Fruit fly (Drosophila melanogaster): ENCODE measurements around the gene CG13795.

Gene CG13795

DNA sequence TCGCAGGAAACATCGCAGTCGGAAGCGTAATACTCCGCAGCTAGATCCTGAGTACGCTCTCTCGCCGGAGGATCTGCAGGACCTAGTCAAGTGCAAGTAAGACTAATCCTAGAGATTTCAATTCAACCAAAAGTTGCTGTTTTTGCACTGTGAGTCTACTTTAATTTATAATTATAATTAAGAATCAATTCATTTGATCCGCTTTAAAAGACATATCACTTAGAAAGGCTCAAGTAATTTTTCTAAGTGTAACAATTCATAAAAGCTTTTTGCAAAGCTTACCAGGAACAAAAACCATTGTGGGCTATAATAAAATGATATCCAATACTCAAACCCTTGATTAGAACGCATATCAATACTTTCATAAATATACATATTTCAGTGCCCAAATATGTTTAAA, 30.7 kb upstream of the CG13795 start (continued):
- TF ChIP-seq tll (GFP tag; optimal IDR thresholded peaks at IDR 0.05), result no peak
- TF ChIP-seq trh (GFP tag; optimal IDR thresholded peaks at IDR 0.05), result no peak
- TF ChIP-seq CG5953 (GFP tag; IDR thresholded peaks at IDR 0.05), result 0 out of 2 replicates have a peak, but pooled peaks have one; percentile 16
- no peak for TF ChIP-seq CG1233 (GFP tag; optimal IDR thresholded peaks at IDR 0.05)
- no peak for TF ChIP-seq HLH4C (GFP tag; IDR thresholded peaks at IDR 0.05; ENCODE audit: partially characterized antibody)
- peak; percentile 50 for TF ChIP-seq gem (tag; optimal IDR thresholded peaks at IDR 0.05)
- TF ChIP-seq sens-2 (GFP tag; IDR thresholded peaks at IDR 0.05), result no peak
- TF ChIP-seq ATbp (GFP tag; optimal IDR thresholded peaks at IDR 0.05), result no peak
- TF ChIP-seq Dll (GFP tag; IDR thresholded peaks at IDR 0.05; ENCODE audit: partially characterized antibody), result no peak
- TF ChIP-seq CG13123 (GFP tag; optimal IDR thresholded peaks at IDR 0.05), result no peak
- TF ChIP-seq Lhr (GFP tag; optimal IDR thresholded peaks at IDR 0.05), result no peak
- TF ChIP-seq toy (GFP tag; IDR thresholded peaks at IDR 0.05), result no peak
- TF ChIP-seq CG7372 (GFP tag; IDR thresholded peaks at IDR 0.05), result no peak
- peak; percentile 34 for TF ChIP-seq CG11504 (tag; optimal IDR thresholded peaks at IDR 0.05)
- no peak for TF ChIP-seq bowl (GFP tag; IDR thresholded peaks at IDR 0.05)
- no peak for TF ChIP-seq ato (GFP tag; IDR thresholded peaks at IDR 0.05; ENCODE audit: partially characterized antibody)
- TF ChIP-seq CG8089 (GFP tag; optimal IDR thresholded peaks at IDR 0.05), result no peak
- TF ChIP-seq gfzf (GFP tag; optimal IDR thresholded peaks at IDR 0.05), result no peak
- no peak for TF ChIP-seq CG10267 (tag; optimal IDR thresholded peaks at IDR 0.05)
- no peak for TF ChIP-seq NC2β (GFP tag; optimal IDR thresholded peaks at IDR 0.05)
- TF ChIP-seq pros (GFP tag; optimal IDR thresholded peaks at IDR 0.05), result no peak
- TF ChIP-seq ind (GFP tag; optimal IDR thresholded peaks at IDR 0.05), result peak; percentile 14
- no peak for TF ChIP-seq CG7271 (tag; optimal IDR thresholded peaks at IDR 0.05)
- TF ChIP-seq Gsc (GFP tag; IDR thresholded peaks at IDR 0.05), result no peak
- no peak for TF ChIP-seq Atf3 (GFP tag; optimal IDR thresholded peaks at IDR 0.05)
- no peak for TF ChIP-seq Dp (GFP tag; optimal IDR thresholded peaks at IDR 0.05)
- TF ChIP-seq Blimp-1 (GFP tag; optimal IDR thresholded peaks at IDR 0.05), result no peak
- TF ChIP-seq CG12071 (GFP tag; optimal IDR thresholded peaks at IDR 0.05), result no peak
- no peak for TF ChIP-seq Chrac-16 (GFP tag; optimal IDR thresholded peaks at IDR 0.05)
- TF ChIP-seq da (GFP tag; optimal IDR thresholded peaks at IDR 0.05), result no peak

DNA sequence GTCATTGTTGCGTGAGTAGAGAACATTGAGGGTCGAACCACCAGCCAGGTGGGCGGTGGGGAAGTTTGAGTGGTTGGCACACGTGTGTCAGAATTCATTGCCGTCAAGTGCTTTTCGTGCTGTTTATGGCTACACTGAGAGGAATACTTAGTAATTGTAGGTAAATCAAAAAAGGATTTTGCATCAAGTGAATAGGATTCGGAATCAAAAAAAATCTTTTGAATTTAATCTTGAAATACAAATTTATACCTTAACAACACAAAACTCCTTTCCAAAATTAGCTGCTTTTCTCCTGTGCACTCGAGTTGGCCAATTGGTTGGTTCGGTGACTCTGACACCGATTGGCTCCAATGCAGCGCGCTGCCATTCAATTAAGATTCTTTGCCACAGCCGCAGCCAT, 28.4 kb upstream of the CG13795 start:
- TF ChIP-seq Opbp (GFP tag; IDR thresholded peaks at IDR 0.05; ENCODE audit: partially characterized antibody), result no peak
- no peak for TF ChIP-seq CG34224 (GFP tag; IDR thresholded peaks at IDR 0.05; ENCODE audit: partially characterized antibody)
- TF ChIP-seq CG17361 (GFP tag; IDR thresholded peaks at IDR 0.05), result no peak
- TF ChIP-seq jing (GFP tag; optimal IDR thresholded peaks at IDR 0.05), result no peak
- no peak for TF ChIP-seq CG10654 (GFP tag; optimal IDR thresholded peaks at IDR 0.05)
- 0 out of 3 replicates have a peak, but pooled peaks have one; percentile 14 for TF ChIP-seq row (GFP tag; IDR thresholded peaks at IDR 0.05)
- TF ChIP-seq repo (GFP tag; optimal IDR thresholded peaks at IDR 0.05), result no peak
- TF ChIP-seq peb (GFP tag; IDR thresholded peaks at IDR 0.05), result no peak
- no peak for TF ChIP-seq nau (GFP tag; optimal IDR thresholded peaks at IDR 0.05)
- TF ChIP-seq Drgx (GFP tag; IDR thresholded peaks at IDR 0.05), result peak; percentile 68
- TF ChIP-seq CG11398 (GFP tag; optimal IDR thresholded peaks at IDR 0.05), result no peak
- TF ChIP-seq wek (GFP tag; optimal IDR thresholded peaks at IDR 0.05), result no peak
- no peak for TF ChIP-seq prd (optimal IDR thresholded peaks at IDR 0.05)
- 0 out of 3 replicates have a peak, but pooled peaks have one; percentile 13 for TF ChIP-seq prd (GFP tag; IDR thresholded peaks at IDR 0.05)
- no peak for TF ChIP-seq Blimp-1 (GFP tag; optimal IDR thresholded peaks at IDR 0.05)
- peak; percentile 46 for TF ChIP-seq sens (GFP tag)
- TF ChIP-seq Tbp (GFP tag; optimal IDR thresholded peaks at IDR 0.05), result no peak
- no peak for TF ChIP-seq caup (GFP tag; optimal IDR thresholded peaks at IDR 0.05; ENCODE audit: severe bottlenecking)
- no peak for TF ChIP-seq jumu (GFP tag; optimal IDR thresholded peaks at IDR 0.05)
